Worm (Caenorhabditis elegans) whole organism, L2 larva: ENCODE data around the gene B0238.12.

Source experiments
- C34F6.9 ChIP-seq: fragments of 150-350 bp; optimal IDR thresholded peaks from 2 replicates; lab custom pipeline; 2014; ENCODE audit warnings: missing biosample characterization, missing genetic modification characterization
- R02D3.7 ChIP-seq: fragments of 150-350 bp; optimal IDR thresholded peaks from 2 replicates; lab custom pipeline; 2014; ENCODE audit warnings: missing biosample characterization, missing genetic modification characterization
- Y55F3AM.14 ChIP-seq: fragments of 200-800 bp; sonication (Bioruptor generic); optimal IDR thresholded peaks from 2 replicates; lab custom pipeline; 2018; ENCODE audit warnings: mild to moderate bottlenecking, missing genetic modification characterization, missing compliant biosample characterization
- alr-1 ChIP-seq: fragments of 150-350 bp; optimal IDR thresholded peaks from 2 replicates; lab custom pipeline; 2014; ENCODE audit warnings: missing biosample characterization, missing genetic modification characterization
- aly-2 ChIP-seq: fragments of 150-350 bp; optimal IDR thresholded peaks from 2 replicates; lab custom pipeline; 2014; ENCODE audit warnings: missing biosample characterization, missing genetic modification characterization
- ama-1 ChIP-seq: fragments of 150-350 bp; optimal IDR thresholded peaks from 2 replicates; lab custom pipeline; 2018; ENCODE audit warnings: inconsistent platforms
- ceh-16 ChIP-seq: fragments of 150-350 bp; optimal IDR thresholded peaks from 2 replicates; lab custom pipeline; 2014; ENCODE audit warnings: missing biosample characterization, missing genetic modification characterization
- ceh-82 ChIP-seq: fragments of 150-350 bp; optimal IDR thresholded peaks from 2 replicates; lab custom pipeline; 2014; ENCODE audit warnings: missing biosample characterization, missing genetic modification characterization
- crh-2 ChIP-seq: sonication (generic microtip); optimal IDR thresholded peaks from 2 replicates; lab custom pipeline; 2017; ENCODE audit warnings: missing biosample characterization, missing genetic modification characterization
- elt-1 ChIP-seq: fragments of 150-350 bp; optimal IDR thresholded peaks from 2 replicates; lab custom pipeline; 2014; ENCODE audit warnings: missing biosample characterization, missing genetic modification characterization
- elt-3 ChIP-seq: sonication (generic microtip); optimal IDR thresholded peaks from 2 replicates; lab custom pipeline; 2017; ENCODE audit warnings: missing biosample characterization, missing genetic modification characterization
- fos-1 ChIP-seq: fragments of 150-350 bp; optimal IDR thresholded peaks from 2 replicates; lab custom pipeline; 2014; ENCODE audit warnings: missing biosample characterization, missing genetic modification characterization
- gmeb-1 ChIP-seq: fragments of 150-350 bp; optimal IDR thresholded peaks from 2 replicates; lab custom pipeline; 2014; ENCODE audit warnings: missing biosample characterization, missing genetic modification characterization
- lin-11 ChIP-seq: fragments of 150-350 bp; sonication (generic microtip); optimal IDR thresholded peaks from 2 replicates; lab custom pipeline; 2014; ENCODE audit warnings: missing biosample characterization, missing genetic modification characterization, inconsistent platforms, mixed read lengths
- lin-13 ChIP-seq: fragments of 150-350 bp; optimal IDR thresholded peaks from 2 replicates; lab custom pipeline; 2014; ENCODE audit warnings: missing biosample characterization, missing genetic modification reagents, missing genetic modification characterization
- mbf-1 ChIP-seq: sonication (generic microtip); optimal IDR thresholded peaks from 2 replicates; lab custom pipeline; 2017; ENCODE audit warnings: missing biosample characterization, missing genetic modification characterization
- mdl-1 ChIP-seq, 2 experiments: fragments of 150-350 bp in 1 of 2; sonication (generic microtip) in 1 of 2; optimal IDR thresholded peaks; 2 replicates each; lab custom pipeline; 2017; ENCODE audit warnings: missing biosample characterization in 2 of 2, missing genetic modification characterization in 2 of 2
- nhr-129 ChIP-seq: fragments of 150-350 bp; optimal IDR thresholded peaks from 2 replicates; lab custom pipeline; 2014; ENCODE audit warnings: missing biosample characterization, missing genetic modification characterization
- nhr-77 ChIP-seq: fragments of 150-350 bp; optimal IDR thresholded peaks from 2 replicates; lab custom pipeline; 2014; ENCODE audit warnings: missing biosample characterization, missing genetic modification characterization
- sma-3 ChIP-seq: sonication (generic microtip); optimal IDR thresholded peaks from 2 replicates; lab custom pipeline; 2016; ENCODE audit warnings: missing genetic modification reagents, missing genetic modification characterization, missing compliant biosample characterization
- snpc-4 ChIP-seq: fragments of 150-350 bp; optimal IDR thresholded peaks from 2 replicates; lab custom pipeline; 2014; ENCODE audit warnings: missing biosample characterization, missing genetic modification characterization
- zag-1 ChIP-seq: fragments of 150-350 bp; optimal IDR thresholded peaks from 2 replicates; lab custom pipeline; 2014; ENCODE audit warnings: missing biosample characterization, missing genetic modification characterization
- ztf-4 ChIP-seq: fragments of 150-350 bp; optimal IDR thresholded peaks from 2 replicates; lab custom pipeline; 2014; ENCODE audit warnings: missing biosample characterization, missing genetic modification characterization

The B0238.12 gene

DNA sequence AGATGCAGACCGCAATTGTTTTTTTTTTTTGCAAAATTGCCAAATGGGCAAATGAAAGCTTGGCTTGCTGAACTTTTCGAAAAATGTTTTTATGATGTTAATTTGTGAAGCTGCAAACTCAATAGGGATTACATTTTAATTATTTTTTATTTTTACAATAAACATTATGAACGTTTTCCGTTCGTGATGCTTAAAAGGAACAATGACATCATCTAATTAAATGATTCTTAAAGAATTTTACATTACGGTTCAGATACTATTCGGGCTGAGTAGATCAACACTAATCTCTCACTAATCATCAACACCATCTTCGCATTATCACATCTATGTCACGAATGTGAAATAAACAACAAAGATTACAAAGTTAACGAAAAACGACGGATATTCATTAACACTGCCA is 46.8 kb downstream of the B0238.12 start, which contains the start of gene C10G8.3:
Gene C10G8.3 (plus strand): TSS at position 301 of the 400 bp plus-strand sequence.
- no peak for TF ChIP-seq mdl-1 (tag; optimal IDR thresholded peaks at IDR 0.05; lab: Kevin White, UChicago)
- TF ChIP-seq lin-13 (GFP tag; lab: Kevin White, UChicago): no peak
- TF ChIP-seq C34F6.9: no peak
- no peak for TF ChIP-seq crh-2 (tag; lab: Kevin White, UChicago)
- no peak for TF ChIP-seq zag-1 (tag; lab: Kevin White, UChicago)
- no peak for TF ChIP-seq snpc-4 (tag; lab: Kevin White, UChicago)
- TF ChIP-seq gmeb-1 (tag; lab: Kevin White, UChicago): no peak
- TF ChIP-seq fos-1: no peak
- TF ChIP-seq ceh-16 (tag; lab: Kevin White, UChicago): no peak
- no peak for TF ChIP-seq Y55F3AM.14
- TF ChIP-seq R02D3.7 (tag; lab: Kevin White, UChicago): no peak
- no peak for TF ChIP-seq ceh-82 (tag; lab: Kevin White, UChicago)
- no peak for TF ChIP-seq nhr-77 (tag; lab: Kevin White, UChicago)

DNA sequence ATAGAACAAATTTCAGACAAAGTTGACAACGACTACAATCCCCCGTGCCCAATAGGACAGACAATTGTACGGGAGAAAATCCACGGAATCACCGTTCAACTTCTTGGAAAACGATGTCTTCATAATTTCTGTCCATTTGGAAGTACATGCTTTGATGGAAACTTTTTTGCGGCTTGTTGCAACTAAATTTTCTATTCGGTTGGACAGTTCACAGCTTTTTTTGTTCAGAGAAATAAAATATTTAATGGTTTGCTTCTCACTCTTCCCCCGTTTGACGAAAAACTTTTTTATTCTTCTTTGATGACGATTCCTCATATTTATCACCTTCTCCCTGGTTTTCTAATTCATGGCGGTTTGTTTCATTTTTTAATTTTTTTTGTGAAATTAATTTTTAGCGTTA is 48.5 kb downstream of the B0238.12 start, which contains the start of gene C10G8.2:
Gene C10G8.2 (plus strand): TSS at position 301 of the 400 bp plus-strand sequence.
- TF ChIP-seq elt-1: no peak
- no peak for TF ChIP-seq aly-2
- TF ChIP-seq nhr-77 (tag; lab: Kevin White, UChicago): no peak
- no peak for TF ChIP-seq mbf-1 (tag; lab: Kevin White, UChicago)
- TF ChIP-seq elt-3 (tag; lab: Kevin White, UChicago): no peak
- no peak for TF ChIP-seq nhr-129 (tag; lab: Kevin White, UChicago)
- no peak for TF ChIP-seq fos-1
- no peak for TF ChIP-seq Y55F3AM.14
- TF ChIP-seq alr-1 (tag; lab: Kevin White, UChicago): no peak
- no peak for TF ChIP-seq lin-11
- no peak for TF ChIP-seq sma-3 (GFP tag; lab: Kevin White, UChicago)
- no peak for TF ChIP-seq ceh-82 (tag; lab: Kevin White, UChicago)
- no peak for TF ChIP-seq crh-2 (tag; lab: Kevin White, UChicago)
- TF ChIP-seq ztf-4 (tag; lab: Kevin White, UChicago): no peak
- TF ChIP-seq zag-1 (tag; lab: Kevin White, UChicago): no peak
- no peak for TF ChIP-seq ama-1

- no peak for TF ChIP-seq sma-3 (GFP tag; lab: Kevin White, UChicago)
Measured at ce11 chrV:5318349-5318748, 52.7 kb downstream of the B0238.12 start.
